Worm (Caenorhabditis elegans) whole organism, L2 larva: ENCODE results near the gene C01G10.1.
A peak's percentile ranks its signal among the peaks of the same experiment; 100 is the strongest.

Experiments
- C34F6.9 ChIP-seq: fragments of 150-350 bp; optimal IDR thresholded peaks from 2 replicates; lab custom pipeline; 2014; ENCODE audit warnings: missing biosample characterization, missing genetic modification characterization
- F13H6.1 ChIP-seq: sonication (generic microtip); optimal IDR thresholded peaks from 2 replicates; lab custom pipeline; 2016; ENCODE audit warnings: missing genetic modification characterization, missing compliant biosample characterization
- R02D3.7 ChIP-seq: fragments of 150-350 bp; optimal IDR thresholded peaks from 2 replicates; lab custom pipeline; 2014; ENCODE audit warnings: missing biosample characterization, missing genetic modification characterization
- ZK546.5 ChIP-seq: sonication (generic microtip); optimal IDR thresholded peaks from 2 replicates; lab custom pipeline; 2017; ENCODE audit warnings: missing biosample characterization, missing genetic modification characterization
- alr-1 ChIP-seq: fragments of 150-350 bp; optimal IDR thresholded peaks from 2 replicates; lab custom pipeline; 2014; ENCODE audit warnings: missing biosample characterization, missing genetic modification characterization
- aly-2 ChIP-seq: fragments of 150-350 bp; optimal IDR thresholded peaks from 2 replicates; lab custom pipeline; 2014; ENCODE audit warnings: missing biosample characterization, missing genetic modification characterization
- ama-1 ChIP-seq: fragments of 150-350 bp; optimal IDR thresholded peaks from 2 replicates; lab custom pipeline; 2018; ENCODE audit warnings: inconsistent platforms
- blmp-1 ChIP-seq: sonication (generic microtip); optimal IDR thresholded peaks from 2 replicates; lab custom pipeline; 2017; ENCODE audit warnings: missing genetic modification characterization, mild to moderate bottlenecking, missing compliant biosample characterization, antibody characterized with exemption, moderate library complexity; ENCODE audit not compliant: insufficient read depth
- ceh-16 ChIP-seq: fragments of 150-350 bp; optimal IDR thresholded peaks from 2 replicates; lab custom pipeline; 2014; ENCODE audit warnings: missing biosample characterization, missing genetic modification characterization
- ceh-82 ChIP-seq: fragments of 150-350 bp; optimal IDR thresholded peaks from 2 replicates; lab custom pipeline; 2014; ENCODE audit warnings: missing biosample characterization, missing genetic modification characterization
- crh-2 ChIP-seq: sonication (generic microtip); optimal IDR thresholded peaks from 2 replicates; lab custom pipeline; 2017; ENCODE audit warnings: missing biosample characterization, missing genetic modification characterization
- dmd-4 ChIP-seq: sonication (generic microtip); optimal IDR thresholded peaks from 2 replicates; lab custom pipeline; 2017; ENCODE audit warnings: missing biosample characterization, missing genetic modification characterization
- egl-27 ChIP-seq: sonication (generic microtip); optimal IDR thresholded peaks from 3 replicates; lab custom pipeline; 2017; ENCODE audit warnings: missing biosample characterization, missing genetic modification reagents, missing genetic modification characterization
- elt-1 ChIP-seq: fragments of 150-350 bp; optimal IDR thresholded peaks from 2 replicates; lab custom pipeline; 2014; ENCODE audit warnings: missing biosample characterization, missing genetic modification characterization
- elt-3 ChIP-seq: sonication (generic microtip); optimal IDR thresholded peaks from 2 replicates; lab custom pipeline; 2017; ENCODE audit warnings: missing biosample characterization, missing genetic modification characterization
- fos-1 ChIP-seq: fragments of 150-350 bp; optimal IDR thresholded peaks from 2 replicates; lab custom pipeline; 2014; ENCODE audit warnings: missing biosample characterization, missing genetic modification characterization
- gmeb-1 ChIP-seq: fragments of 150-350 bp; optimal IDR thresholded peaks from 2 replicates; lab custom pipeline; 2014; ENCODE audit warnings: missing biosample characterization, missing genetic modification characterization
- lin-11 ChIP-seq: fragments of 150-350 bp; sonication (generic microtip); optimal IDR thresholded peaks from 2 replicates; lab custom pipeline; 2014; ENCODE audit warnings: missing biosample characterization, missing genetic modification characterization, inconsistent platforms, mixed read lengths
- lin-13 ChIP-seq: fragments of 150-350 bp; optimal IDR thresholded peaks from 2 replicates; lab custom pipeline; 2014; ENCODE audit warnings: missing biosample characterization, missing genetic modification reagents, missing genetic modification characterization
- lin-39 ChIP-seq: fragments of 150-350 bp; optimal IDR thresholded peaks from 2 replicates; lab custom pipeline; 2014; ENCODE audit warnings: missing biosample characterization, missing genetic modification reagents, missing genetic modification characterization
- mab-5 ChIP-seq: fragments of 150-350 bp; optimal IDR thresholded peaks from 2 replicates; lab custom pipeline; 2014; ENCODE audit warnings: missing biosample characterization, missing genetic modification characterization
- mbf-1 ChIP-seq: sonication (generic microtip); optimal IDR thresholded peaks from 2 replicates; lab custom pipeline; 2017; ENCODE audit warnings: missing biosample characterization, missing genetic modification characterization
- nhr-10 ChIP-seq: sonication (generic microtip); optimal IDR thresholded peaks from 2 replicates; lab custom pipeline; 2017; ENCODE audit warnings: missing biosample characterization, missing genetic modification characterization
- nhr-11 ChIP-seq: fragments of 150-350 bp; optimal IDR thresholded peaks from 2 replicates; lab custom pipeline; 2014; ENCODE audit warnings: missing biosample characterization, missing genetic modification characterization
- nhr-12 ChIP-seq: fragments of 150-350 bp; optimal IDR thresholded peaks from 2 replicates; lab custom pipeline; 2014; ENCODE audit warnings: missing biosample characterization, missing genetic modification characterization
- nhr-129 ChIP-seq: fragments of 150-350 bp; optimal IDR thresholded peaks from 2 replicates; lab custom pipeline; 2014; ENCODE audit warnings: missing biosample characterization, missing genetic modification characterization
- nhr-21 ChIP-seq: fragments of 150-350 bp; optimal IDR thresholded peaks from 2 replicates; lab custom pipeline; 2014; ENCODE audit warnings: missing biosample characterization, missing genetic modification characterization
- nhr-23 ChIP-seq: fragments of 150-350 bp; optimal IDR thresholded peaks from 2 replicates; lab custom pipeline; 2014; ENCODE audit warnings: missing biosample characterization, missing genetic modification reagents, missing genetic modification characterization
- nhr-237 ChIP-seq: fragments of 150-350 bp; optimal IDR thresholded peaks from 2 replicates; lab custom pipeline; 2014; ENCODE audit warnings: missing biosample characterization, missing genetic modification characterization
- nhr-25 ChIP-seq: fragments of 150-350 bp; sonication (generic microtip); optimal IDR thresholded peaks from 3 replicates; lab custom pipeline; 2014; ENCODE audit warnings: missing biosample characterization, missing genetic modification characterization
- nhr-6 ChIP-seq: fragments of 150-350 bp; optimal IDR thresholded peaks from 2 replicates; lab custom pipeline; 2014; ENCODE audit warnings: missing biosample characterization, missing genetic modification characterization
- peb-1 ChIP-seq: fragments of 150-350 bp; optimal IDR thresholded peaks from 2 replicates; lab custom pipeline; 2014; ENCODE audit warnings: missing biosample characterization, missing genetic modification characterization
- sem-4 ChIP-seq: fragments of 150-350 bp; optimal IDR thresholded peaks from 2 replicates; lab custom pipeline; 2014; ENCODE audit warnings: missing biosample characterization, missing genetic modification reagents, missing genetic modification characterization
- skn-1 ChIP-seq: sonication (generic microtip); optimal IDR thresholded peaks from 2 replicates; lab custom pipeline; 2017; ENCODE audit warnings: missing biosample characterization, missing genetic modification characterization
- sma-3 ChIP-seq: sonication (generic microtip); optimal IDR thresholded peaks from 2 replicates; lab custom pipeline; 2016; ENCODE audit warnings: missing genetic modification reagents, missing genetic modification characterization, missing compliant biosample characterization
- sma-9 ChIP-seq, 2 experiments: fragments of 150-350 bp in 1 of 2; sonication (generic microtip) in 1 of 2; optimal IDR thresholded peaks; 2 replicates each; lab custom pipeline; 2014 to 2016; ENCODE audit warnings: missing genetic modification characterization in 2 of 2, mild to moderate bottlenecking in 1 of 2, missing biosample characterization in 1 of 2, missing compliant biosample characterization in 1 of 2, missing genetic modification reagents in 1 of 2, moderate library complexity in 1 of 2
- snpc-4 ChIP-seq: fragments of 150-350 bp; optimal IDR thresholded peaks from 2 replicates; lab custom pipeline; 2014; ENCODE audit warnings: missing biosample characterization, missing genetic modification characterization
- unc-39 ChIP-seq: fragments of 150-350 bp; optimal IDR thresholded peaks from 2 replicates; lab custom pipeline; 2014; ENCODE audit warnings: missing biosample characterization, missing genetic modification characterization
- unc-55 ChIP-seq: fragments of 150-350 bp; sonication (generic microtip); optimal IDR thresholded peaks from 3 replicates; lab custom pipeline; 2014; ENCODE audit warnings: missing biosample characterization, missing genetic modification reagents, missing genetic modification characterization
- unc-62 ChIP-seq: fragments of 150-350 bp; optimal IDR thresholded peaks from 2 replicates; lab custom pipeline; 2014; ENCODE audit warnings: missing biosample characterization, missing genetic modification reagents, missing genetic modification characterization
- ztf-1 ChIP-seq: fragments of 200-800 bp; sonication (Bioruptor generic); conservative IDR thresholded peaks from 2 replicates; pipeline ENCODE4 v1.3.6; 2022; ENCODE audit warnings: missing genetic modification characterization, missing compliant biosample characterization
- ztf-11 ChIP-seq: sonication (generic microtip); optimal IDR thresholded peaks from 2 replicates; lab custom pipeline; 2017; ENCODE audit warnings: missing biosample characterization, missing genetic modification characterization
- ztf-4 ChIP-seq: fragments of 150-350 bp; optimal IDR thresholded peaks from 2 replicates; lab custom pipeline; 2014; ENCODE audit warnings: missing biosample characterization, missing genetic modification characterization

The C01G10.1 gene

ce11 chrV:15136772-15137171 lies 37.2 kb downstream of the C01G10.1 start, which contains the start of gene aipl-1 (continued):
- TF ChIP-seq ztf-4 (peak; percentile 16), C34F6.9 (tag; lab: Kevin White, UChicago) (peak; percentile 90), dmd-4 (tag; lab: Kevin White, UChicago) (no peak), unc-55 (GFP tag; lab: Kevin White, UChicago) (peak; percentile 97), gmeb-1 (tag; lab: Kevin White, UChicago) (peak; percentile 87), ztf-11 (tag; lab: Kevin White, UChicago) (no peak), ceh-82 (tag; lab: Kevin White, UChicago) (peak; percentile 52)

DNA sequence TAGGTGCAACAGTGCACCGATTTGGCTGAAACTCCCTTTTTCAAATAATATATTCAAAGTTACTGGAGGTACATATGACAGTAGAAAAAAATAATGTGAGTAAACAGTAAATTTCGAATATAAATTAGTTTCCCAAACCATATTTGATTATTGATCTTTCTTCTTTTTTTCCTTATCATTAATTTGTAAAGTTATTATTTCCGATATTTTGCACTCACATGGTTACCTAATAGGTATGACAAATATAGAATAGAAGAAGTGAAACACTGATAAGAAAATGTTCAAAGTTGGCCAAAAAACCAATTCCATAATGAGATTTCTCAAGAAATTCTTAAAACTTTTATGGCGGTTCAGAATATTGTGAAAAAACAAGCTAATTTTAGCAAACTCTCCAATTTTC lies 40.3 kb downstream of the C01G10.1 start:
- TF ChIP-seq fos-1 (tag; lab: Kevin White, UChicago) (peak; percentile 42), ztf-11 (tag; lab: Kevin White, UChicago) (no peak)

ce11 chrV:15140247-15140646 lies 40.7 kb downstream of the C01G10.1 start, which contains the start of gene K08F9.3:
K08F9.3 (plus strand) TSS chrV:15140547.
- TF ChIP-seq unc-39 (tag; lab: Kevin White, UChicago): no peak

ce11 chrV:15143285-15143684 lies 43.7 kb downstream of the C01G10.1 start, which contains the start of gene K08F9.1:
K08F9.1 (minus strand) TSS chrV:15143385.
- no peak for TF ChIP-seq ama-1
- no peak for TF ChIP-seq elt-1 (tag; lab: Kevin White, UChicago)
- no peak for TF ChIP-seq ceh-82 (tag; lab: Kevin White, UChicago)
- no peak for TF ChIP-seq F13H6.1 (tag; lab: Kevin White, UChicago)
- no peak for TF ChIP-seq alr-1 (tag; lab: Kevin White, UChicago)
- TF ChIP-seq C34F6.9 (tag; lab: Kevin White, UChicago): no peak
- no peak for TF ChIP-seq egl-27 (tag; lab: Kevin White, UChicago)
- TF ChIP-seq sma-9 (GFP tag; optimal IDR thresholded peaks at IDR 0.05; lab: Kevin White, UChicago): no peak
- no peak for TF ChIP-seq sma-9 (tag; optimal IDR thresholded peaks at IDR 0.05; lab: Kevin White, UChicago)
- no peak for TF ChIP-seq unc-55 (GFP tag; lab: Kevin White, UChicago)
- no peak for TF ChIP-seq snpc-4 (tag; lab: Kevin White, UChicago)
- no peak for TF ChIP-seq crh-2 (tag; lab: Kevin White, UChicago)
- no peak for TF ChIP-seq peb-1 (tag; lab: Kevin White, UChicago)
- TF ChIP-seq ztf-1: no peak
- no peak for TF ChIP-seq mab-5 (tag; lab: Kevin White, UChicago)
- TF ChIP-seq nhr-21 (tag; lab: Kevin White, UChicago): no peak

DNA sequence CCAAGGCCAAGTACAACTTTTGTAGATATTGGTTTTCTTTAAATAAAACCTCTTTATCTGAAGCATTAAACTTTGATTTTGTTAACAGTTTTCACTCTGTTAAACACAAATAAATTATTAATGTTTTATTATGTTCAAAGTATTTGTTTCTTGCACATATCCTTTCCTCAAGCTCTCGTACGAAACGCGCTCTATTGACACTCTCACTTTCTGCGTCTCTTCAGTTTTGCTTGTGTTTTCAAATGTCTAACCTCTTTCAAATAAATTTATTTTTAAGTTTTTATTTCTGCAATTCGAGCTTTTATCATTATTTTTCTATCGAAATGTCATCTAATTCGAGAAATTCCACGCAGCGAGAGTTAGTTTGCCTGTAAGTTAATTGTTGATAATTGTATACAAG lies 44.3 kb downstream of the C01G10.1 start, which contains the start of gene K08F9.4:
TSS of gene K08F9.4 (plus strand) at position 222 of the 400 bp plus-strand sequence.
- peak; percentile 47 for TF ChIP-seq fos-1 (tag; lab: Kevin White, UChicago)
- TF ChIP-seq aly-2 (tag; lab: Kevin White, UChicago): no peak
- TF ChIP-seq skn-1 (tag; lab: Kevin White, UChicago): no peak
- no peak for TF ChIP-seq ceh-82 (tag; lab: Kevin White, UChicago)
- TF ChIP-seq lin-13: peak; percentile 66
- TF ChIP-seq nhr-25 (tag; lab: Kevin White, UChicago): peak; percentile 68
- no peak for TF ChIP-seq elt-1 (tag; lab: Kevin White, UChicago)
- no peak for TF ChIP-seq nhr-12
- no peak for TF ChIP-seq nhr-10 (tag; lab: Kevin White, UChicago)
- TF ChIP-seq ztf-4: no peak
- TF ChIP-seq ceh-16 (tag; lab: Kevin White, UChicago): no peak
- no peak for TF ChIP-seq ZK546.5 (tag; lab: Kevin White, UChicago)
- no peak for TF ChIP-seq nhr-237
- TF ChIP-seq mbf-1 (tag; lab: Kevin White, UChicago): no peak
- peak; percentile 100 for TF ChIP-seq blmp-1 (tag; lab: Kevin White, UChicago)
- no peak for TF ChIP-seq unc-62 (GFP tag; lab: Kevin White, UChicago)
- TF ChIP-seq F13H6.1 (tag; lab: Kevin White, UChicago): no peak
- TF ChIP-seq elt-3 (tag; lab: Kevin White, UChicago): no peak
- TF ChIP-seq R02D3.7 (tag; lab: Kevin White, UChicago): no peak
- peak; percentile 26 for TF ChIP-seq nhr-21 (tag; lab: Kevin White, UChicago)
- TF ChIP-seq dmd-4 (tag; lab: Kevin White, UChicago): no peak
- no peak for TF ChIP-seq nhr-11
- TF ChIP-seq nhr-23: no peak
- peak; percentile 46 for TF ChIP-seq sma-9 (GFP tag; optimal IDR thresholded peaks at IDR 0.05; lab: Kevin White, UChicago)
- no peak for TF ChIP-seq sma-9 (tag; optimal IDR thresholded peaks at IDR 0.05; lab: Kevin White, UChicago)
- TF ChIP-seq C34F6.9 (tag; lab: Kevin White, UChicago): peak; percentile 78
- no peak for TF ChIP-seq ztf-1
- no peak for TF ChIP-seq unc-39 (tag; lab: Kevin White, UChicago)
- TF ChIP-seq alr-1 (tag; lab: Kevin White, UChicago): no peak
- TF ChIP-seq mab-5 (tag; lab: Kevin White, UChicago): no peak
- peak; percentile 48 for TF ChIP-seq crh-2 (tag; lab: Kevin White, UChicago)
- no peak for TF ChIP-seq ztf-11 (tag; lab: Kevin White, UChicago)
- TF ChIP-seq peb-1 (tag; lab: Kevin White, UChicago): no peak
- TF ChIP-seq nhr-6: no peak
- TF ChIP-seq nhr-129 (tag; lab: Kevin White, UChicago): peak; percentile 48
- peak; percentile 68 for TF ChIP-seq sma-3 (GFP tag; lab: Kevin White, UChicago)
- no peak for TF ChIP-seq lin-11 (tag; lab: Kevin White, UChicago)
- TF ChIP-seq lin-39 (tag; lab: Kevin White, UChicago): no peak
- peak; percentile 2 for TF ChIP-seq sem-4
